Worm (Caenorhabditis elegans) whole organism, L2 larva: Measurements from ENCODE around the gene C02F5.2.
A peak's percentile ranks its signal among the peaks of the same experiment; 100 is the strongest.

Source experiments
- C34F6.9 ChIP-seq: fragments of 150-350 bp; optimal IDR thresholded peaks from 2 replicates; lab custom pipeline; 2014; ENCODE audit warnings: missing biosample characterization, missing genetic modification characterization
- F13H6.1 ChIP-seq: sonication (generic microtip); optimal IDR thresholded peaks from 2 replicates; lab custom pipeline; 2016; ENCODE audit warnings: missing genetic modification characterization, missing compliant biosample characterization
- R02D3.7 ChIP-seq: fragments of 150-350 bp; optimal IDR thresholded peaks from 2 replicates; lab custom pipeline; 2014; ENCODE audit warnings: missing biosample characterization, missing genetic modification characterization
- Y55F3AM.14 ChIP-seq: fragments of 200-800 bp; sonication (Bioruptor generic); optimal IDR thresholded peaks from 2 replicates; lab custom pipeline; 2018; ENCODE audit warnings: mild to moderate bottlenecking, missing genetic modification characterization, missing compliant biosample characterization
- alr-1 ChIP-seq: fragments of 150-350 bp; optimal IDR thresholded peaks from 2 replicates; lab custom pipeline; 2014; ENCODE audit warnings: missing biosample characterization, missing genetic modification characterization
- aly-2 ChIP-seq: fragments of 150-350 bp; optimal IDR thresholded peaks from 2 replicates; lab custom pipeline; 2014; ENCODE audit warnings: missing biosample characterization, missing genetic modification characterization
- blmp-1 ChIP-seq: sonication (generic microtip); optimal IDR thresholded peaks from 2 replicates; lab custom pipeline; 2017; ENCODE audit warnings: missing genetic modification characterization, mild to moderate bottlenecking, missing compliant biosample characterization, antibody characterized with exemption, moderate library complexity; ENCODE audit not compliant: insufficient read depth
- ceh-16 ChIP-seq: fragments of 150-350 bp; optimal IDR thresholded peaks from 2 replicates; lab custom pipeline; 2014; ENCODE audit warnings: missing biosample characterization, missing genetic modification characterization
- ceh-82 ChIP-seq: fragments of 150-350 bp; optimal IDR thresholded peaks from 2 replicates; lab custom pipeline; 2014; ENCODE audit warnings: missing biosample characterization, missing genetic modification characterization
- crh-2 ChIP-seq: sonication (generic microtip); optimal IDR thresholded peaks from 2 replicates; lab custom pipeline; 2017; ENCODE audit warnings: missing biosample characterization, missing genetic modification characterization
- egl-27 ChIP-seq: sonication (generic microtip); optimal IDR thresholded peaks from 3 replicates; lab custom pipeline; 2017; ENCODE audit warnings: missing biosample characterization, missing genetic modification reagents, missing genetic modification characterization
- elt-1 ChIP-seq: fragments of 150-350 bp; optimal IDR thresholded peaks from 2 replicates; lab custom pipeline; 2014; ENCODE audit warnings: missing biosample characterization, missing genetic modification characterization
- elt-3 ChIP-seq: sonication (generic microtip); optimal IDR thresholded peaks from 2 replicates; lab custom pipeline; 2017; ENCODE audit warnings: missing biosample characterization, missing genetic modification characterization
- fos-1 ChIP-seq: fragments of 150-350 bp; optimal IDR thresholded peaks from 2 replicates; lab custom pipeline; 2014; ENCODE audit warnings: missing biosample characterization, missing genetic modification characterization
- gmeb-1 ChIP-seq: fragments of 150-350 bp; optimal IDR thresholded peaks from 2 replicates; lab custom pipeline; 2014; ENCODE audit warnings: missing biosample characterization, missing genetic modification characterization
- lin-13 ChIP-seq: fragments of 150-350 bp; optimal IDR thresholded peaks from 2 replicates; lab custom pipeline; 2014; ENCODE audit warnings: missing biosample characterization, missing genetic modification reagents, missing genetic modification characterization
- lsy-2 ChIP-seq, 2 experiments: fragments of 150-350 bp in 1 of 2; sonication (generic microtip) in 1 of 2; optimal IDR thresholded peaks; 2 replicates each; lab custom pipeline; 2014 to 2017; ENCODE audit warnings: missing biosample characterization in 2 of 2, missing genetic modification characterization in 2 of 2
- mbf-1 ChIP-seq: sonication (generic microtip); optimal IDR thresholded peaks from 2 replicates; lab custom pipeline; 2017; ENCODE audit warnings: missing biosample characterization, missing genetic modification characterization
- mdl-1 ChIP-seq, 2 experiments: fragments of 150-350 bp in 1 of 2; sonication (generic microtip) in 1 of 2; optimal IDR thresholded peaks; 2 replicates each; lab custom pipeline; 2017; ENCODE audit warnings: missing biosample characterization in 2 of 2, missing genetic modification characterization in 2 of 2
- nhr-10 ChIP-seq: sonication (generic microtip); optimal IDR thresholded peaks from 2 replicates; lab custom pipeline; 2017; ENCODE audit warnings: missing biosample characterization, missing genetic modification characterization
- nhr-11 ChIP-seq: fragments of 150-350 bp; optimal IDR thresholded peaks from 2 replicates; lab custom pipeline; 2014; ENCODE audit warnings: missing biosample characterization, missing genetic modification characterization
- nhr-12 ChIP-seq: fragments of 150-350 bp; optimal IDR thresholded peaks from 2 replicates; lab custom pipeline; 2014; ENCODE audit warnings: missing biosample characterization, missing genetic modification characterization
- nhr-129 ChIP-seq: fragments of 150-350 bp; optimal IDR thresholded peaks from 2 replicates; lab custom pipeline; 2014; ENCODE audit warnings: missing biosample characterization, missing genetic modification characterization
- nhr-21 ChIP-seq: fragments of 150-350 bp; optimal IDR thresholded peaks from 2 replicates; lab custom pipeline; 2014; ENCODE audit warnings: missing biosample characterization, missing genetic modification characterization
- nhr-23 ChIP-seq: fragments of 150-350 bp; optimal IDR thresholded peaks from 2 replicates; lab custom pipeline; 2014; ENCODE audit warnings: missing biosample characterization, missing genetic modification reagents, missing genetic modification characterization
- nhr-237 ChIP-seq: fragments of 150-350 bp; optimal IDR thresholded peaks from 2 replicates; lab custom pipeline; 2014; ENCODE audit warnings: missing biosample characterization, missing genetic modification characterization
- nhr-25 ChIP-seq: fragments of 150-350 bp; sonication (generic microtip); optimal IDR thresholded peaks from 3 replicates; lab custom pipeline; 2014; ENCODE audit warnings: missing biosample characterization, missing genetic modification characterization
- nhr-6 ChIP-seq: fragments of 150-350 bp; optimal IDR thresholded peaks from 2 replicates; lab custom pipeline; 2014; ENCODE audit warnings: missing biosample characterization, missing genetic modification characterization
- nhr-77 ChIP-seq: fragments of 150-350 bp; optimal IDR thresholded peaks from 2 replicates; lab custom pipeline; 2014; ENCODE audit warnings: missing biosample characterization, missing genetic modification characterization
- peb-1 ChIP-seq: fragments of 150-350 bp; optimal IDR thresholded peaks from 2 replicates; lab custom pipeline; 2014; ENCODE audit warnings: missing biosample characterization, missing genetic modification characterization
- sem-4 ChIP-seq: fragments of 150-350 bp; optimal IDR thresholded peaks from 2 replicates; lab custom pipeline; 2014; ENCODE audit warnings: missing biosample characterization, missing genetic modification reagents, missing genetic modification characterization
- skn-1 ChIP-seq: sonication (generic microtip); optimal IDR thresholded peaks from 2 replicates; lab custom pipeline; 2017; ENCODE audit warnings: missing biosample characterization, missing genetic modification characterization
- sma-3 ChIP-seq: sonication (generic microtip); optimal IDR thresholded peaks from 2 replicates; lab custom pipeline; 2016; ENCODE audit warnings: missing genetic modification reagents, missing genetic modification characterization, missing compliant biosample characterization
- snpc-4 ChIP-seq: fragments of 150-350 bp; optimal IDR thresholded peaks from 2 replicates; lab custom pipeline; 2014; ENCODE audit warnings: missing biosample characterization, missing genetic modification characterization
- unc-39 ChIP-seq: fragments of 150-350 bp; optimal IDR thresholded peaks from 2 replicates; lab custom pipeline; 2014; ENCODE audit warnings: missing biosample characterization, missing genetic modification characterization
- unc-55 ChIP-seq: fragments of 150-350 bp; sonication (generic microtip); optimal IDR thresholded peaks from 3 replicates; lab custom pipeline; 2014; ENCODE audit warnings: missing biosample characterization, missing genetic modification reagents, missing genetic modification characterization
- unc-62 ChIP-seq: fragments of 150-350 bp; optimal IDR thresholded peaks from 2 replicates; lab custom pipeline; 2014; ENCODE audit warnings: missing biosample characterization, missing genetic modification reagents, missing genetic modification characterization
- ztf-1 ChIP-seq: fragments of 200-800 bp; sonication (Bioruptor generic); conservative IDR thresholded peaks from 2 replicates; pipeline ENCODE4 v1.3.6; 2022; ENCODE audit warnings: missing genetic modification characterization, missing compliant biosample characterization
- ztf-11 ChIP-seq: sonication (generic microtip); optimal IDR thresholded peaks from 2 replicates; lab custom pipeline; 2017; ENCODE audit warnings: missing biosample characterization, missing genetic modification characterization

C02F5.2 gene

ce11 chrIII:8254938-8255337 is 5.5 kb downstream of the C02F5.2 start, which contains the start of gene F09G8.5:
Gene F09G8.5 (plus strand): TSS chrIII:8254975.
- no peak for TF ChIP-seq ztf-1 (GFP tag; lab: Robert Waterston, UW)
- TF ChIP-seq unc-55, result peak; percentile 81

DNA sequence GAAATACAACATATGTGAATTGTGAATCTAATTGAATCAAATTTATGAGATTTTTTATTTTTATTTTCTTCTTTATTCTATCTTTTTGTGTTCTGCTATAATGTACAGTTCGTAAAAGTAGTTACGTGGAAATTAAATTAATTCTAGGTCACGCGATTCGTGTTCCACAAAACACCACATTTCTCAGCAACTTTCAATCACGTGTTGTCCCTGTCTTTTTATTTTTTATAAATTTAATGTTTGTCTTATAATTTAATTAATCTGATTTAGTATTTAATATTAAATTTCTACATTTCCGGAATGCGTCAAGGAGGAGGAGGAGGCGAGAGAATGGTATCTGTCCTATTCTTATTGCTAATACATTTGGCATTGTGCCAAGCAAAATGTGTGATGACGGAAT is 8.6 kb downstream of the C02F5.2 start, which contains the start of gene ncr-2:
ncr-2 (plus strand) TSS at position 301 of the 400 bp plus-strand sequence.
- no peak for TF ChIP-seq nhr-6 (tag; lab: Kevin White, UChicago)
- no peak for TF ChIP-seq alr-1
- no peak for TF ChIP-seq sem-4 (tag; lab: Kevin White, UChicago)
- no peak for TF ChIP-seq nhr-11 (tag; lab: Kevin White, UChicago)
- TF ChIP-seq mbf-1 (tag; lab: Kevin White, UChicago), result no peak
- no peak for TF ChIP-seq lin-13
- TF ChIP-seq aly-2 (tag; lab: Kevin White, UChicago), result no peak
- TF ChIP-seq nhr-77, result no peak
- no peak for TF ChIP-seq nhr-25 (tag; lab: Kevin White, UChicago)
- TF ChIP-seq fos-1 (tag; lab: Kevin White, UChicago), result no peak
- no peak for TF ChIP-seq snpc-4 (tag; lab: Kevin White, UChicago)
- no peak for TF ChIP-seq lsy-2 (tag; optimal IDR thresholded peaks at IDR 0.05; lab: Kevin White, UChicago)
- no peak for TF ChIP-seq ztf-11 (tag; lab: Kevin White, UChicago)
- TF ChIP-seq mdl-1 (tag; optimal IDR thresholded peaks at IDR 0.05; lab: Kevin White, UChicago), result no peak
- TF ChIP-seq unc-62 (GFP tag; lab: Kevin White, UChicago), result no peak
- no peak for TF ChIP-seq F13H6.1
- no peak for TF ChIP-seq crh-2 (tag; lab: Kevin White, UChicago)
- TF ChIP-seq egl-27, result no peak
- TF ChIP-seq elt-1, result no peak
- TF ChIP-seq ceh-16, result no peak

DNA sequence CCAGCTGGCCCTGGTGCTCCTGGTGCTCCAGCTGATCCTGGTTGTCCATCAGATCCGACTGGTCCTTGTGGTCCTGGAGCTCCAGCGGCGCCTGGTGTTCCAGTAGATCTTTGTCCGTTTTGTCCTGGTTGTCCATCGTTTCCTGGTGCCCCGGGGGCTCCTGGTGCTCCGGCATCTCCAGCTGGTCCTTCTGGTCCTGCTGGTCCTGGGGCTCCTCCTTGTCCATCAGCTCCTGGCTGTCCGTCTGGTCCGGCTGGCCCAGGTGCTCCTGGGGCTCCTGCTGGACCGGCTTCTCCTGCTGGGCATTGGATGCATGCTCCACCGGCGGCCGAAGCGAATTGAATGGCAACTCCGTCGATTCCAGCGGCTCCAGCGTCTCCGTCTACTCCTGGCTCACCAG is 13.2 kb downstream of the C02F5.2 start:
- no peak for TF ChIP-seq nhr-6 (tag; lab: Kevin White, UChicago)
- TF ChIP-seq gmeb-1, result no peak
- no peak for TF ChIP-seq egl-27
- TF ChIP-seq nhr-129 (tag; lab: Kevin White, UChicago), result no peak
- TF ChIP-seq ztf-1 (GFP tag; lab: Robert Waterston, UW), result no peak
- no peak for TF ChIP-seq C34F6.9
- TF ChIP-seq elt-1, result no peak
- TF ChIP-seq unc-62 (GFP tag; lab: Kevin White, UChicago), result no peak
- TF ChIP-seq ceh-82, result no peak
- TF ChIP-seq sma-3 (GFP tag; lab: Kevin White, UChicago), result no peak
- no peak for TF ChIP-seq nhr-237 (tag; lab: Kevin White, UChicago)
- TF ChIP-seq elt-3 (tag; lab: Kevin White, UChicago), result no peak
- no peak for TF ChIP-seq sem-4 (tag; lab: Kevin White, UChicago)
- TF ChIP-seq R02D3.7 (tag; lab: Kevin White, UChicago), result no peak
- no peak for TF ChIP-seq F13H6.1
- no peak for TF ChIP-seq Y55F3AM.14 (GFP tag; lab: Kevin White, UChicago)
- no peak for TF ChIP-seq nhr-11 (tag; lab: Kevin White, UChicago)
- TF ChIP-seq skn-1 (tag; lab: Kevin White, UChicago), result no peak
- TF ChIP-seq unc-39 (tag; lab: Kevin White, UChicago), result no peak
- TF ChIP-seq, all 48 proteins: peak for 0

DNA sequence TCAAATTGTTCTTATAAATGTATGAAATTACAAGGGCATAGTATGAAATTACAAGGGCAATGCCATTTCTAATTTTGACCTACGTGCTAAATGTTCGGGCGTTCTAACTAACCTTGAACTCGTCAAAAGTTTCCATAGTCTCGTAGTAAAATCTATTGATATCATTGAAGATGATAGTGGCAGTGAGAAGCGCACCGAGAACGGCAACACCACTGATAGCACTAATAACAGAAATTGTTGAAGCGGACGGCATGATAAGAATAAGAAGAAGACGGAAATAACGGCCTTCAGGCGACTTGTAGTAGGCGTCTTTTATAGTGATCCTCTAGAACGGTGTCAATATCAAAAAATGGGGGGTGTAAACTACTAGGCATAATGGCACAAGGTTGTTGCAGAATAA is 14.0 kb downstream of the C02F5.2 start, which contains the start of gene col-91:
col-91 (minus strand) TSS at position 288 of the 400 bp plus-strand sequence.
- TF ChIP-seq peb-1 (tag; lab: Kevin White, UChicago) (no peak), nhr-21 (tag; lab: Kevin White, UChicago) (peak; percentile 1), nhr-12 (no peak), sma-3 (GFP tag; lab: Kevin White, UChicago) (no peak), nhr-10 (tag; lab: Kevin White, UChicago) (no peak), nhr-25 (tag; lab: Kevin White, UChicago) (peak; percentile 16), ceh-82 (no peak)

DNA sequence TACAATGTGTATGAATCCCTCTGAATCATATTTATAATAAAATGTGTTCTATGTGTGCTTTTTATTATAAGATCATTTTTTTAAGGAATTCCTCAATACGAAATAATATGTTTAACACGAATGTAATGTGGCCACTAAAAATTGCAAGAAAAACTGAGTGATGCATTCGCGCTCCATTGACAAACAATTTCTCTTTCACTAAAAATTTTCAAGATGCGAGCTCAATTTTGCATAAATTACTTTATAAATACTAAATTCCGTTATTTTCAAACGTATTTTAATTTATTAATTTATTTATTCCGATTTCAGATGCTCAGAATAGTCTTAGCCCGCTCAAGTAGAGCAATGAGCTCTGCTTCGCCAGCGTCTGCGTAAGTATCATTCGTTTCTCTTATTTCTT is 16.3 kb downstream of the C02F5.2 start, which contains the start of gene mrps-9:
mrps-9 (plus strand) TSS at position 310 of the 400 bp plus-strand sequence.
- TF ChIP-seq nhr-23 (tag; lab: Kevin White, UChicago), result no peak
- no peak for TF ChIP-seq aly-2 (tag; lab: Kevin White, UChicago)
- peak; percentile 53 for TF ChIP-seq unc-55
- peak; percentile 8 for TF ChIP-seq crh-2 (tag; lab: Kevin White, UChicago)
- no peak for TF ChIP-seq nhr-237 (tag; lab: Kevin White, UChicago)
- TF ChIP-seq blmp-1, result peak; percentile 29
